Fruit fly (Drosophila melanogaster) Kc167 (cell line): ENCODE data around the gene CG10137.

Source experiments
- Myc ChIP-seq: fragments of >200 bp; optimal IDR thresholded peaks from 2 replicates; lab custom pipeline; 2017; ENCODE audit warnings: missing external identifiers
- Sin3A ChIP-seq: fragments of >200 bp; optimal IDR thresholded peaks from 2 replicates; lab custom pipeline; 2018; ENCODE audit warnings: missing external identifiers
- h ChIP-seq: fragments of >200 bp; optimal IDR thresholded peaks from 3 replicates; lab custom pipeline; 2018; ENCODE audit warnings: missing external identifiers
- insv ChIP-seq: fragments of >200 bp; optimal IDR thresholded peaks from 3 replicates; lab custom pipeline; 2018; ENCODE audit warnings: missing external identifiers
- psq ChIP-seq: fragments of >200 bp; optimal IDR thresholded peaks from 2 replicates; lab custom pipeline; 2017; ENCODE audit warnings: missing external identifiers
- ttk ChIP-seq: sonication (Bioruptor generic); optimal IDR thresholded peaks from 2 replicates; lab custom pipeline; 2017; ENCODE audit warnings: missing external identifiers

Gene CG10137

dm6 chr2L:19571574-19572495 is 45.3 kb downstream of the CG10137 start:
- TF ChIP-seq h (lab: Kevin White, UChicago) (no peak), ttk (lab: Kevin White, UChicago) (no peak), Myc (lab: Kevin White, UChicago) (no peak), psq (lab: Kevin White, UChicago) (no peak), Sin3A (no peak), insv (lab: Kevin White, UChicago) (no peak)

- TF ChIP-seq ttk (lab: Kevin White, UChicago) (no peak), Sin3A (no peak), h (lab: Kevin White, UChicago) (no peak), psq (lab: Kevin White, UChicago) (no peak), Myc (lab: Kevin White, UChicago) (no peak), insv (lab: Kevin White, UChicago) (no peak)
Measured at dm6 chr2L:19572496-19573317, 46.2 kb downstream of the CG10137 start.

- TF ChIP-seq insv (lab: Kevin White, UChicago), result no peak
- TF ChIP-seq h (lab: Kevin White, UChicago), result no peak
- TF ChIP-seq psq (lab: Kevin White, UChicago), result no peak
- no peak for TF ChIP-seq ttk (lab: Kevin White, UChicago)
- no peak for TF ChIP-seq Sin3A
- no peak for TF ChIP-seq Myc (lab: Kevin White, UChicago)
Measured at dm6 chr2L:19574364-19574763, 47.9 kb downstream of the CG10137 start.

- TF ChIP-seq psq (lab: Kevin White, UChicago) (no peak), h (lab: Kevin White, UChicago) (no peak), Myc (lab: Kevin White, UChicago) (no peak), insv (lab: Kevin White, UChicago) (no peak), ttk (lab: Kevin White, UChicago) (no peak), Sin3A (no peak)
Measured at dm6 chr2L:19574959-19575625, 48.6 kb downstream of the CG10137 start.

- TF ChIP-seq Myc (lab: Kevin White, UChicago) (no peak), psq (lab: Kevin White, UChicago) (no peak), ttk (lab: Kevin White, UChicago) (no peak), h (lab: Kevin White, UChicago) (no peak), insv (lab: Kevin White, UChicago) (no peak), Sin3A (no peak)
Measured at dm6 chr2L:19575626-19576298, 49.3 kb downstream of the CG10137 start.

- TF ChIP-seq Sin3A, result no peak
- no peak for TF ChIP-seq insv (lab: Kevin White, UChicago)
- TF ChIP-seq Myc (lab: Kevin White, UChicago), result no peak
- no peak for TF ChIP-seq psq (lab: Kevin White, UChicago)
- no peak for TF ChIP-seq ttk (lab: Kevin White, UChicago)
- TF ChIP-seq h (lab: Kevin White, UChicago), result no peak
Measured at dm6 chr2L:19576299-19576971, 49.9 kb downstream of the CG10137 start.

dm6 chr2L:19577187-19577765 is 50.8 kb downstream of the CG10137 start, which contains the start of the genes spi and msb1l:
TSS of gene spi (minus strand) at chr2L:19577315.
TSS of gene msb1l (plus strand) at chr2L:19577701.
- TF ChIP-seq ttk (lab: Kevin White, UChicago) (no peak), h (lab: Kevin White, UChicago) (no peak), psq (lab: Kevin White, UChicago) (no peak), Myc (lab: Kevin White, UChicago) (no peak), Sin3A (no peak), insv (lab: Kevin White, UChicago) (no peak)

dm6 chr2L:19579995-19580578 is 53.6 kb downstream of the CG10137 start, which contains the start of gene Pmvk:
TSS of gene Pmvk (minus strand) at chr2L:19580351.
- TF ChIP-seq h (lab: Kevin White, UChicago) (no peak), psq (lab: Kevin White, UChicago) (no peak), insv (lab: Kevin White, UChicago) (no peak), ttk (lab: Kevin White, UChicago) (no peak), Sin3A (no peak), Myc (lab: Kevin White, UChicago) (no peak)

- TF ChIP-seq insv (lab: Kevin White, UChicago), result no peak
- no peak for TF ChIP-seq Myc (lab: Kevin White, UChicago)
- TF ChIP-seq Sin3A, result no peak
- TF ChIP-seq ttk (lab: Kevin White, UChicago), result no peak
- no peak for TF ChIP-seq h (lab: Kevin White, UChicago)
- no peak for TF ChIP-seq psq (lab: Kevin White, UChicago)
Measured at dm6 chr2L:19582185-19582584, 55.7 kb downstream of the CG10137 start, which contains the start of gene Hakai. TSS of gene Hakai (minus strand) at chr2L:19582474.
